Fruit fly (Drosophila melanogaster) whole organism, embryonic: ENCODE results near the gene HP5.

Source experiments
- Adf1 ChIP-seq: fragments of 200-800 bp; sonication (Bioruptor generic); IDR thresholded peaks from 2 replicates; pipeline ENCODE4 v1.3.6; 2022; ENCODE audit warnings: missing biosample characterization, missing genetic modification characterization
- BtbVII ChIP-seq: fragments of 200-800 bp; sonication (Bioruptor generic); optimal IDR thresholded peaks from 3 replicates; lab custom pipeline; 2017; ENCODE audit warnings: missing biosample characterization, mild to moderate bottlenecking, missing genetic modification characterization
- CG10462 ChIP-seq: fragments of 200-800 bp; sonication (Bioruptor generic); optimal IDR thresholded peaks from 2 replicates; lab custom pipeline; 2016; ENCODE audit warnings: missing biosample characterization, missing genetic modification characterization
- CG10565 ChIP-seq: fragments of 200-800 bp; sonication (Bioruptor generic); optimal IDR thresholded peaks from 3 replicates; lab custom pipeline; 2016; ENCODE audit warnings: missing biosample characterization, mild to moderate bottlenecking, missing genetic modification characterization
- CG11504 ChIP-seq: fragments of 200-800 bp; sonication (Bioruptor generic); optimal IDR thresholded peaks from 3 replicates; lab custom pipeline; 2019; ENCODE audit warnings: missing biosample characterization, mild to moderate bottlenecking, missing genetic modification characterization, moderate library complexity
- CG12104 ChIP-seq: fragments of 200-800 bp; sonication (Bioruptor generic); optimal IDR thresholded peaks from 3 replicates; lab custom pipeline; 2016; ENCODE audit warnings: missing biosample characterization, missing genetic modification characterization
- CG12299 ChIP-seq: fragments of 200-800 bp; sonication (Bioruptor generic); optimal IDR thresholded peaks from 2 replicates; lab custom pipeline; 2018; ENCODE audit warnings: missing biosample characterization, mild to moderate bottlenecking, missing genetic modification characterization
- CG1233 ChIP-seq: fragments of 200-800 bp; sonication (Bioruptor generic); optimal IDR thresholded peaks from 4 replicates; lab custom pipeline; 2018; ENCODE audit warnings: missing biosample characterization, mild to moderate bottlenecking, missing genetic modification characterization
- CG12659 ChIP-seq: fragments of 200-800 bp; sonication (Bioruptor generic); optimal IDR thresholded peaks from 3 replicates; lab custom pipeline; 2017; ENCODE audit warnings: mild to moderate bottlenecking, missing biosample characterization, missing genetic modification reagents, missing genetic modification characterization
- CG16815 ChIP-seq: fragments of 200-800 bp; sonication (Bioruptor generic); optimal IDR thresholded peaks from 3 replicates; lab custom pipeline; 2017; ENCODE audit warnings: missing biosample characterization, mild to moderate bottlenecking, missing genetic modification characterization
- CG17385 ChIP-seq: fragments of 200-800 bp; sonication (Bioruptor generic); optimal IDR thresholded peaks from 3 replicates; lab custom pipeline; 2018; ENCODE audit warnings: missing biosample characterization, mild to moderate bottlenecking, missing genetic modification characterization
- CG17568 ChIP-seq: fragments of 200-800 bp; sonication (Bioruptor generic); optimal IDR thresholded peaks from 2 replicates; lab custom pipeline; 2018; ENCODE audit warnings: missing biosample characterization, mild to moderate bottlenecking, missing genetic modification characterization, moderate library complexity
- CG17612 ChIP-seq: fragments of 200-800 bp; sonication (Bioruptor generic); IDR thresholded peaks from 2 replicates; pipeline ENCODE4 v1.3.6; 2022; ENCODE audit warnings: missing biosample characterization, missing genetic modification characterization
- CG31224 ChIP-seq: fragments of 200-800 bp; sonication (Bioruptor generic); IDR thresholded peaks from 2 replicates; pipeline ENCODE4 v1.3.6; 2022; ENCODE audit warnings: missing biosample characterization, missing genetic modification characterization
- CG34376 ChIP-seq: fragments of 200-800 bp; sonication (Bioruptor generic); optimal IDR thresholded peaks from 2 replicates; lab custom pipeline; 2018; ENCODE audit warnings: missing biosample characterization, mild to moderate bottlenecking, missing genetic modification characterization
- CG3847 ChIP-seq: fragments of 200-800 bp; sonication (Bioruptor generic); IDR thresholded peaks from 2 replicates; pipeline ENCODE4 v1.3.6; 2022; ENCODE audit warnings: missing biosample characterization, missing genetic modification characterization
- CG4328 ChIP-seq: fragments of 200-800 bp; sonication (Bioruptor generic); optimal IDR thresholded peaks from 3 replicates; lab custom pipeline; 2017; ENCODE audit warnings: missing biosample characterization, missing genetic modification reagents, missing genetic modification characterization
- CG4360 ChIP-seq: fragments of 200-800 bp; sonication (Bioruptor generic); IDR thresholded peaks from 2 replicates; pipeline ENCODE4 v1.3.6; 2022; ENCODE audit warnings: missing biosample characterization, missing genetic modification characterization
- CG5180 ChIP-seq: fragments of 200-800 bp; sonication (Bioruptor generic); optimal IDR thresholded peaks from 3 replicates; lab custom pipeline; 2017; ENCODE audit warnings: missing biosample characterization, missing genetic modification characterization, mild to moderate bottlenecking, moderate library complexity, missing genetic modification reagents
- CG6254 ChIP-seq: fragments of 200-800 bp; sonication (Bioruptor generic); optimal IDR thresholded peaks from 3 replicates; lab custom pipeline; 2017; ENCODE audit warnings: mild to moderate bottlenecking, missing biosample characterization, missing genetic modification reagents, missing genetic modification characterization
- CG6854 ChIP-seq: fragments of 200-800 bp; sonication (Bioruptor generic); optimal IDR thresholded peaks from 3 replicates; lab custom pipeline; 2017; ENCODE audit warnings: missing biosample characterization, mild to moderate bottlenecking, missing genetic modification characterization
- CG7271 ChIP-seq: fragments of 200-800 bp; sonication (Bioruptor generic); optimal IDR thresholded peaks from 2 replicates; lab custom pipeline; 2018; ENCODE audit warnings: missing biosample characterization, mild to moderate bottlenecking, missing genetic modification characterization, moderate library complexity
- CG7963 ChIP-seq: fragments of 200-800 bp; sonication (Bioruptor generic); IDR thresholded peaks from 3 replicates; pipeline ENCODE4 v1.3.6; 2022; ENCODE audit warnings: missing biosample characterization, missing genetic modification characterization; ENCODE audit not compliant: partially characterized antibody
- CG8089 ChIP-seq: fragments of 200-800 bp; sonication (Bioruptor generic); optimal IDR thresholded peaks from 3 replicates; lab custom pipeline; 2016; ENCODE audit warnings: missing biosample characterization, missing genetic modification characterization
- CG9215 ChIP-seq: fragments of 200-800 bp; sonication (Bioruptor generic); IDR thresholded peaks from 2 replicates; pipeline ENCODE4 v1.3.6; 2022; ENCODE audit warnings: missing biosample characterization, missing genetic modification characterization
- CG9932 ChIP-seq: fragments of 200-800 bp; sonication (Bioruptor generic); IDR thresholded peaks from 2 replicates; pipeline ENCODE4 v1.3.6; 2022; ENCODE audit warnings: missing biosample characterization, missing genetic modification characterization
- Ets65A ChIP-seq: fragments of 200-800 bp; sonication (Bioruptor generic); peaks from one replicate; lab custom pipeline; 2016; ENCODE audit warnings: missing biosample characterization, missing genetic modification characterization
- Hey ChIP-seq: fragments of 200-800 bp; sonication (Bioruptor generic); optimal IDR thresholded peaks from 3 replicates; lab custom pipeline; 2018; ENCODE audit warnings: missing biosample characterization, mild to moderate bottlenecking, missing genetic modification characterization
- Hmx ChIP-seq: fragments of 200-800 bp; sonication (Bioruptor generic); optimal IDR thresholded peaks from 2 replicates; lab custom pipeline; 2016; ENCODE audit warnings: missing biosample characterization, missing genetic modification characterization
- NC2β ChIP-seq: fragments of 200-800 bp; sonication (Bioruptor generic); optimal IDR thresholded peaks from 2 replicates; lab custom pipeline; 2016; ENCODE audit warnings: missing biosample characterization, missing genetic modification characterization
- Sox100B ChIP-seq: fragments of 200-800 bp; sonication (Bioruptor generic); optimal IDR thresholded peaks from 3 replicates; lab custom pipeline; 2018; ENCODE audit warnings: missing biosample characterization, mild to moderate bottlenecking, missing genetic modification characterization
- Sox102F ChIP-seq: fragments of 200-800 bp; sonication (Bioruptor generic); optimal IDR thresholded peaks from 2 replicates; lab custom pipeline; 2018; ENCODE audit warnings: missing biosample characterization, mild to moderate bottlenecking, missing genetic modification characterization, moderate library complexity
- Sry-β ChIP-seq: fragments of 200-800 bp; sonication (Bioruptor generic); optimal IDR thresholded peaks from 2 replicates; lab custom pipeline; 2018; ENCODE audit warnings: missing biosample characterization, mild to moderate bottlenecking, missing genetic modification characterization, moderate library complexity
- Sry-δ ChIP-seq: fragments of 200-800 bp; sonication (Bioruptor generic); optimal IDR thresholded peaks from 2 replicates; lab custom pipeline; 2016; ENCODE audit warnings: missing biosample characterization, missing genetic modification characterization
- aop ChIP-seq: fragments of 200-800 bp; sonication (Bioruptor generic); IDR thresholded peaks from 2 replicates; pipeline ENCODE4 v1.3.6; 2022; ENCODE audit warnings: missing biosample characterization, missing genetic modification characterization
- bab2 ChIP-seq: fragments of 200-800 bp; sonication (Bioruptor generic); optimal IDR thresholded peaks from 2 replicates; lab custom pipeline; 2016; ENCODE audit warnings: missing biosample characterization, missing genetic modification characterization
- chinmo ChIP-seq: fragments of 200-800 bp; sonication (Bioruptor generic); IDR thresholded peaks from 4 replicates; pipeline ENCODE4 v1.3.6; 2022; ENCODE audit warnings: missing biosample characterization, missing genetic modification characterization; ENCODE audit not compliant: partially characterized antibody
- grau ChIP-seq: fragments of 200-800 bp; optimal IDR thresholded peaks from 3 replicates; lab custom pipeline; 2019; ENCODE audit warnings: missing biosample characterization, mild to moderate bottlenecking, missing genetic modification characterization, moderate library complexity
- h ChIP-seq: fragments of >200 bp; optimal IDR thresholded peaks from 2 replicates; lab custom pipeline; 2017
- lab ChIP-seq: fragments of 200-800 bp; sonication (Bioruptor generic); optimal IDR thresholded peaks from 3 replicates; lab custom pipeline; 2017; ENCODE audit warnings: missing biosample characterization, missing genetic modification characterization, mild to moderate bottlenecking, moderate library complexity, missing genetic modification reagents
- lbe ChIP-seq: fragments of 200-800 bp; sonication (Bioruptor generic); optimal IDR thresholded peaks from 2 replicates; lab custom pipeline; 2016; ENCODE audit warnings: missing biosample characterization, mild to moderate bottlenecking, missing genetic modification characterization
- mam ChIP-seq: fragments of 200-800 bp; sonication (Bioruptor generic); optimal IDR thresholded peaks from 3 replicates; lab custom pipeline; 2016; ENCODE audit warnings: missing biosample characterization, missing genetic modification characterization
- phol ChIP-seq: fragments of 200-800 bp; sonication (Bioruptor generic); optimal IDR thresholded peaks from 3 replicates; lab custom pipeline; 2018; ENCODE audit warnings: missing biosample characterization, mild to moderate bottlenecking, missing genetic modification characterization, moderate library complexity
- row ChIP-seq: fragments of 200-800 bp; sonication (Bioruptor generic); IDR thresholded peaks from 3 replicates; pipeline ENCODE4 v1.3.6; 2022; ENCODE audit warnings: missing biosample characterization, missing genetic modification characterization
- sens ChIP-seq: fragments of 200-800 bp; sonication (Bioruptor generic); peaks from one replicate; lab custom pipeline; 2016; ENCODE audit warnings: missing biosample characterization, missing genetic modification characterization
- slp2 ChIP-seq: fragments of 200-800 bp; sonication (Bioruptor generic); optimal IDR thresholded peaks from 2 replicates; lab custom pipeline; 2016; ENCODE audit warnings: missing biosample characterization, missing genetic modification characterization
- tna ChIP-seq: fragments of 200-800 bp; sonication (Bioruptor generic); IDR thresholded peaks from 2 replicates; pipeline ENCODE4 v1.3.6; 2022; ENCODE audit warnings: missing biosample characterization, missing genetic modification characterization; ENCODE audit not compliant: partially characterized antibody
- trh ChIP-seq: fragments of 200-800 bp; sonication (Bioruptor generic); optimal IDR thresholded peaks from 2 replicates; lab custom pipeline; 2016; ENCODE audit warnings: missing biosample characterization, missing genetic modification characterization
- twi ChIP-seq: fragments of 200-800 bp; optimal IDR thresholded peaks from 2 replicates; lab custom pipeline; 2019; ENCODE audit warnings: missing biosample characterization, mild to moderate bottlenecking, missing genetic modification characterization, moderate library complexity
- vvl ChIP-seq: fragments of 200-800 bp; sonication (Bioruptor generic); IDR thresholded peaks from 2 replicates; pipeline ENCODE4 v1.3.6; 2022; ENCODE audit warnings: missing biosample characterization, missing genetic modification characterization

The HP5 gene

dm6 chrX:11468304-11468703 is 13.7 kb downstream of the HP5 start (continued):
- TF ChIP-seq CG31224 (GFP tag; lab: Robert Waterston, UW) (0 out of 2 replicates have a peak, but pooled peaks have one; percentile 42), CG11504 (peak; percentile 33), mam (GFP tag; lab: Kevin White, UChicago) (no peak), twi (tag; lab: Kevin White, UChicago) (no peak), CG17568 (GFP tag; lab: Kevin White, UChicago) (no peak), aop (GFP tag; lab: Robert Waterston, UW) (no peak), CG9932 (GFP tag; lab: Robert Waterston, UW) (peak; percentile 43), Sox100B (GFP tag; lab: Kevin White, UChicago) (peak; percentile 4), Hmx (GFP tag; lab: Kevin White, UChicago) (no peak)

- TF ChIP-seq CG7271 (tag; lab: Kevin White, UChicago) (no peak), NC2β (GFP tag; lab: Kevin White, UChicago) (no peak), CG34376 (GFP tag; lab: Kevin White, UChicago) (no peak), Ets65A (GFP tag; lab: Kevin White, UChicago) (peak; percentile 78), CG10462 (GFP tag; lab: Kevin White, UChicago) (no peak), CG17612 (GFP tag; lab: Robert Waterston, UW) (no peak), CG1233 (GFP tag; lab: Kevin White, UChicago) (no peak), trh (GFP tag; lab: Kevin White, UChicago) (no peak), CG3847 (GFP tag; lab: Robert Waterston, UW) (no peak), CG17385 (GFP tag; lab: Kevin White, UChicago) (no peak), lab (GFP tag; lab: Kevin White, UChicago) (no peak), CG12299 (tag; lab: Kevin White, UChicago) (no peak), CG9215 (GFP tag; lab: Robert Waterston, UW) (no peak), CG7963 (GFP tag; lab: Robert Waterston, UW) (no peak), CG8089 (GFP tag; lab: Kevin White, UChicago) (no peak), BtbVII (no peak), sens (GFP tag; lab: Kevin White, UChicago) (peak; percentile 73), h (lab: Kevin White, UChicago) (no peak), Sry-β (GFP tag; lab: Kevin White, UChicago) (no peak), CG12104 (GFP tag; lab: Kevin White, UChicago) (no peak), row (GFP tag; lab: Robert Waterston, UW) (0 out of 3 replicates have a peak, but pooled peaks have one; percentile 15), Sox102F (no peak), CG6254 (GFP tag; lab: Kevin White, UChicago) (no peak), CG12659 (GFP tag; lab: Kevin White, UChicago) (no peak)
Measured at dm6 chrX:11476758-11477157, 22.2 kb downstream of the HP5 start, which contains the start of gene Cyp4g15. Gene Cyp4g15 (plus strand): TSS chrX:11477058.

DNA sequence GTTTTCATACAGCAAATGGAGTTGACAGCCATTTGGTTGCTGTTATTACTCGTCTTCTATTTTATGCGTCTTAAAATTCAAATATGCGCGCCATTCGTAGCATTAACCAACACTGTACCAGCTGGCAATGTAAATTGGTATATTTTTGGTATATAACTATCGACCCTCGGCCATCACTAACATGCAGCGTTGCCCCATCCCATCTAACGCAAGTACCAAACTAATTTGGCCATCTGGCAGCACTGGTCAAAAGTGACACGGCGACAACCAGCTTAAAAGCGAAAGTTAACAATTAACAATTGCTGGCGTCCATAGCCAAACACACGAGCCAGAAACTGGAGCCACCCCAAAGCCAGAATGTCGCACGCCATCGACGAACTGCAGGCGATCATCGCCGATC is 28.7 kb downstream of the HP5 start, which contains the start of gene Uba5:
Gene Uba5 (plus strand): TSS at position 222 of the 400 bp plus-strand sequence.
- no peak for TF ChIP-seq phol (tag; lab: Kevin White, UChicago)
- no peak for TF ChIP-seq Adf1 (GFP tag; lab: Robert Waterston, UW)
- no peak for TF ChIP-seq vvl (GFP tag; lab: Robert Waterston, UW)
- no peak for TF ChIP-seq CG4360 (GFP tag; lab: Robert Waterston, UW)
- no peak for TF ChIP-seq lbe (GFP tag; lab: Kevin White, UChicago)
- no peak for TF ChIP-seq bab2
- TF ChIP-seq chinmo, result 0 out of 4 replicates have a peak, but pooled peaks have one; percentile 34
- TF ChIP-seq CG5180, result no peak
- no peak for TF ChIP-seq NC2β (GFP tag; lab: Kevin White, UChicago)
- no peak for TF ChIP-seq CG6854 (GFP tag; lab: Kevin White, UChicago)
- TF ChIP-seq CG16815 (GFP tag; lab: Kevin White, UChicago), result no peak
- no peak for TF ChIP-seq grau (tag; lab: Kevin White, UChicago)
- TF ChIP-seq Hey, result no peak
- TF ChIP-seq Sry-δ (GFP tag; lab: Kevin White, UChicago), result peak; percentile 85
- no peak for TF ChIP-seq slp2
- TF ChIP-seq tna, result no peak
- TF ChIP-seq CG4328 (GFP tag; lab: Kevin White, UChicago), result no peak
- no peak for TF ChIP-seq CG10565 (GFP tag; lab: Kevin White, UChicago)
